Worm (Caenorhabditis elegans) whole organism, young adult: ENCODE measurements around the gene nhr-142.

Source experiments
- B0261.1 ChIP-seq: sonication (generic microtip); optimal IDR thresholded peaks from 2 replicates; lab custom pipeline; 2016; ENCODE audit warnings: mild to moderate bottlenecking, missing genetic modification characterization, moderate library complexity, missing compliant biosample characterization
- Y79H2A.3 ChIP-seq: fragments of 200-800 bp; sonication (Bioruptor generic); conservative IDR thresholded peaks from 2 replicates; pipeline ENCODE4 v1.3.6; 2022; ENCODE audit warnings: missing genetic modification reagents, missing genetic modification characterization, missing compliant biosample characterization
- cebp-2 ChIP-seq: fragments of 200-800 bp; sonication (Bioruptor generic); IDR thresholded peaks from 2 replicates; pipeline ENCODE4 v1.3.6; 2022; ENCODE audit warnings: missing genetic modification characterization, missing compliant biosample characterization
- hlh-26 ChIP-seq: fragments of 200-800 bp; sonication (Bioruptor generic); conservative IDR thresholded peaks from 2 replicates; pipeline ENCODE4 v1.3.6; 2022; ENCODE audit warnings: missing genetic modification reagents, missing genetic modification characterization, missing compliant biosample characterization
- lag-1 ChIP-seq: fragments of 200-800 bp; sonication (Bioruptor generic); IDR thresholded peaks from 2 replicates; pipeline ENCODE4 v1.3.6; 2022; ENCODE audit warnings: missing genetic modification reagents, missing genetic modification characterization, missing compliant biosample characterization
- lin-35 ChIP-seq, 3 experiments: fragments of 150-350 bp in 2 of 3; sonication (generic microtip) in 1 of 3; optimal IDR thresholded peaks; 2 replicates each; lab custom pipeline; 2014 to 2018; ENCODE audit warnings: missing biosample characterization in 3 of 3, missing genetic modification characterization in 3 of 3, missing genetic modification reagents in 3 of 3
- lir-1 ChIP-seq: fragments of 200-800 bp; sonication (Bioruptor generic); conservative IDR thresholded peaks from 2 replicates; pipeline ENCODE4 v1.3.6; 2022; ENCODE audit warnings: missing genetic modification reagents, missing genetic modification characterization, missing compliant biosample characterization
- mel-28 ChIP-seq: sonication (generic microtip); optimal IDR thresholded peaks from 2 replicates; lab custom pipeline; 2016; ENCODE audit warnings: borderline replicate concordance, mild to moderate bottlenecking, missing genetic modification characterization, missing compliant biosample characterization
- nfyb-1 ChIP-seq: fragments of 200-800 bp; sonication (Bioruptor generic); IDR thresholded peaks from 2 replicates; pipeline ENCODE4 v1.3.6; 2022; ENCODE audit warnings: missing genetic modification reagents, missing genetic modification characterization, missing compliant biosample characterization

DNA sequence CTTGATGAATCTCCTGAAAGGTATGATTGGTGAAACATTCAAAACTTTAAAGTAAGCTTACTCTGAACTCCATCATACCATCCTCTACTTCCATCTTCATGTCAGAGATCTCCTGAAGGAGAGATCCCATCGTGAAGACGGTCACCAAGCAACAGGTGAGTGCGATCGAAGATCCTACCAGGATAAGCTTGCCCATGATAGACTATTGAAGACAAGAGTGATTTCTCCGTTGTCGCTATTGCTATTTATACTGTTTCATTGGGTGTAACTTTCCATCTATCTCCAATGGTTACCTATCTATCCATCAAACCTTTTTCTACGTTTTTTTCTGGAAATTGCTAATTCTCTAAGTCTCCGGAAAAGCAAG, 46.2 kb upstream of the nhr-142 start, which contains the start of gene col-140:
- no peak for TF ChIP-seq cebp-2 (GFP tag; lab: Robert Waterston, UW)
- TF ChIP-seq lag-1 = no peak
- no peak for TF ChIP-seq lin-35 (GFP tag; optimal IDR thresholded peaks at IDR 0.05; lab: Kevin White, UChicago)
- no peak for TF ChIP-seq B0261.1 (tag; lab: Kevin White, UChicago)
- TF ChIP-seq hlh-26 = no peak
- TF ChIP-seq Y79H2A.3 (GFP tag; lab: Robert Waterston, UW) = no peak
- TF ChIP-seq lir-1 (GFP tag; lab: Robert Waterston, UW) = no peak
- TF ChIP-seq nfyb-1 (GFP tag; lab: Robert Waterston, UW) = no peak
- no peak for TF ChIP-seq mel-28 (tag; lab: Kevin White, UChicago)
